Worm (Caenorhabditis elegans): ENCODE results near the gene R02F11.12.

The R02F11.12 gene

ce11 chrV:4823683-4824391 is 33.4 kb downstream of the R02F11.12 start (continued):
- TF ChIP-seq C34B4.2 (tag; optimal IDR thresholded peaks at IDR 0.05) (no peak), pag-3 (tag; optimal IDR thresholded peaks at IDR 0.05; ENCODE audit: borderline replicate concordance, insufficient read depth) (no peak), sox-4 (tag; optimal IDR thresholded peaks at IDR 0.05) (no peak), nhr-71 (tag; optimal IDR thresholded peaks at IDR 0.05) (peak; percentile 57), aha-1 (tag; optimal IDR thresholded peaks at IDR 0.05) (no peak), fkh-4 (tag; optimal IDR thresholded peaks at IDR 0.05; ENCODE audit: borderline replicate concordance) (no peak), ceh-63 (GFP tag; optimal IDR thresholded peaks at IDR 0.05) (peak; percentile 2), unc-30 (tag; optimal IDR thresholded peaks at IDR 0.05) (no peak), ama-1 (optimal IDR thresholded peaks at IDR 0.05) (peak; percentile 80), skn-1 (tag; optimal IDR thresholded peaks at IDR 0.05) (peak; percentile 19), xbp-1 (tag; optimal IDR thresholded peaks at IDR 0.05) (no peak), nhr-85 (tag) (peak; percentile 51), unc-130 (tag; optimal IDR thresholded peaks at IDR 0.05) (no peak), fkh-10 (GFP tag; optimal IDR thresholded peaks at IDR 0.05) (no peak), snu-23 (GFP tag; optimal IDR thresholded peaks at IDR 0.05) (no peak), unc-98 (GFP tag; IDR thresholded peaks at IDR 0.05) (no peak), dpl-1 (GFP tag; optimal IDR thresholded peaks at IDR 0.05) (no peak), ceh-90 (tag; optimal IDR thresholded peaks at IDR 0.05) (no peak), zip-4 (GFP tag; optimal IDR thresholded peaks at IDR 0.05) (peak; percentile 26), blmp-1 (tag; optimal IDR thresholded peaks at IDR 0.05) (no peak), fos-1 (tag; optimal IDR thresholded peaks at IDR 0.05) (no peak), lir-3 (tag; optimal IDR thresholded peaks at IDR 0.05; ENCODE audit: poor library complexity) (no peak), hlh-4 (tag; optimal IDR thresholded peaks at IDR 0.05) (no peak), nhr-28 (tag; optimal IDR thresholded peaks at IDR 0.05) (no peak), vab-15 (tag; optimal IDR thresholded peaks at IDR 0.05) (no peak), pax-3 (tag; optimal IDR thresholded peaks at IDR 0.05) (peak; percentile 58), dsc-1 (tag; optimal IDR thresholded peaks at IDR 0.05) (no peak), F16B12.6 (tag; optimal IDR thresholded peaks at IDR 0.05) (no peak), sup-37 (GFP tag; optimal IDR thresholded peaks at IDR 0.05) (no peak), elt-2 (tag; optimal IDR thresholded peaks at IDR 0.05) (peak; percentile 30), mep-1 (tag; optimal IDR thresholded peaks at IDR 0.05) (peak; percentile 21)

ce11 chrV:4826710-4827380 is 36.4 kb downstream of the R02F11.12 start, which contains the start of the genes hsp-6 and C37H5.5:
Gene hsp-6, minus strand, starts transcription at chrV:4826760.
Gene C37H5.5, plus strand, starts transcription at chrV:4827360.
- TF ChIP-seq unc-130 (tag; optimal IDR thresholded peaks at IDR 0.05) (peak; percentile 75), elt-3 (tag; optimal IDR thresholded peaks at IDR 0.05) (peak in 2 of 6 experiments; percentile 23 to 82), ceh-82 (tag; optimal IDR thresholded peaks at IDR 0.05) (peak; percentile 36 to 89 (median 51)), lin-15B (tag; optimal IDR thresholded peaks at IDR 0.05) (peak; percentile 78), unc-86 (tag; optimal IDR thresholded peaks at IDR 0.05) (peak; percentile 67), pax-3 (tag; optimal IDR thresholded peaks at IDR 0.05) (peak; percentile 56), zip-4 (GFP tag; optimal IDR thresholded peaks at IDR 0.05) (peak; percentile 31), mep-1 (tag; optimal IDR thresholded peaks at IDR 0.05) (peak; percentile 83), ceh-8 (GFP tag; optimal IDR thresholded peaks at IDR 0.05) (no peak), lin-13 (GFP tag; optimal IDR thresholded peaks at IDR 0.05) (peak; percentile 72), F16B12.6 (tag; optimal IDR thresholded peaks at IDR 0.05) (peak; percentile 21), dsc-1 (tag; optimal IDR thresholded peaks at IDR 0.05) (peak; percentile 42), snu-23 (GFP tag; optimal IDR thresholded peaks at IDR 0.05) (peak; percentile 92), tbx-2 (tag; optimal IDR thresholded peaks at IDR 0.05) (peak; percentile 79), mdl-1 (tag; optimal IDR thresholded peaks at IDR 0.05) (peak in 1 of 2 experiments; percentile 77), rnt-1 (tag; optimal IDR thresholded peaks at IDR 0.05) (peak; percentile 84), nhr-71 (tag; optimal IDR thresholded peaks at IDR 0.05) (peak; percentile 91), skn-1 (tag; optimal IDR thresholded peaks at IDR 0.05) (peak; percentile 92), hpl-2 (GFP tag; optimal IDR thresholded peaks at IDR 0.05) (no peak), snpc-4 (tag; optimal IDR thresholded peaks at IDR 0.05) (peak; percentile 72), lin-39 (tag; optimal IDR thresholded peaks at IDR 0.05) (peak; percentile 20), tlp-1 (tag; optimal IDR thresholded peaks at IDR 0.05) (no peak), ztf-4 (tag; optimal IDR thresholded peaks at IDR 0.05) (peak; percentile 56), nhr-20 (tag; optimal IDR thresholded peaks at IDR 0.05) (peak; percentile 88), blmp-1 (tag; optimal IDR thresholded peaks at IDR 0.05) (no peak), pqm-1 (tag; optimal IDR thresholded peaks at IDR 0.05) (no peak), ceh-63 (GFP tag; optimal IDR thresholded peaks at IDR 0.05) (no peak), nhr-19 (GFP tag; conservative IDR thresholded peaks at IDR 0.05) (peak; percentile 75), dpl-1 (GFP tag; optimal IDR thresholded peaks at IDR 0.05) (peak; percentile 59 to 77 (median 74)), elt-2 (tag; optimal IDR thresholded peaks at IDR 0.05) (peak; percentile 14), ama-1 (optimal IDR thresholded peaks at IDR 0.05) (peak; percentile 19)

Measured in whole organism, L1 larva.